Worm (Caenorhabditis elegans): Measurements from ENCODE around the gene ZK1098.11.

The ZK1098.11 gene

ce11 chrIII:9556300-9556699, at the start of gene ZK1098.11:
TSS of gene ZK1098.11 (plus strand) at chrIII:9556600.
- TF ChIP-seq mab-5 (tag; optimal IDR thresholded peaks at IDR 0.05) (no peak), unc-39 (tag; optimal IDR thresholded peaks at IDR 0.05) (no peak), nhr-28 (tag; optimal IDR thresholded peaks at IDR 0.05) (no peak), nhr-2 (tag; optimal IDR thresholded peaks at IDR 0.05) (no peak), lin-32 (GFP tag; optimal IDR thresholded peaks at IDR 0.05) (no peak), mls-2 (tag; optimal IDR thresholded peaks at IDR 0.05) (no peak), snpc-4 (tag; optimal IDR thresholded peaks at IDR 0.05) (no peak)

DNA sequence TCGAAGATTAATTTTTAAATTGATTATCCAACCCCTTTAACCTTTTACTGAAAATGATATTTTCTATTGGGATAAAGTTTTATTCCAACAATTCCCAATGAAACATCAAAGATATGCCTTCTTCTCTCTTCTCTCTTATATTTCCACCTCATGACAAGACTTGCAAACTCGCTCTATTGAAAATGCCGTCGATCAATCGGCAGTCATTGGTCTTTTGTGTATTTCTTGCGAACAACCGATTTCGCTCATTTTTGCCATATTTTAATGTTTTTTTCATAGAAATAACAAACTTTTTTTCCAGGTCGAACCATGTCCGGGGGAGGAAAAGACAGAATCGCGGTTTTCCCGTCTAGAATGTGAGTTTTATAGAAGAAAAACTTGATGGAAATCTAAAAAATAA, 48.6 kb upstream of the ZK1098.11 start, which contains the start of gene vha-14:
vha-14 (plus strand) TSS at position 302 of the 400 bp plus-strand sequence.
- TF ChIP-seq nhr-237 (tag; optimal IDR thresholded peaks at IDR 0.05) (peak; percentile 19), elt-1 (tag; optimal IDR thresholded peaks at IDR 0.05; ENCODE audit: borderline replicate concordance, insufficient read depth) (no peak), M03D4.4 (tag; optimal IDR thresholded peaks at IDR 0.05) (no peak), ztf-11 (tag; optimal IDR thresholded peaks at IDR 0.05) (no peak), ceh-39 (tag; optimal IDR thresholded peaks at IDR 0.05) (no peak), tbx-8 (GFP tag; optimal IDR thresholded peaks at IDR 0.05) (no peak), ces-1 (GFP tag; optimal IDR thresholded peaks at IDR 0.05) (peak; percentile 6), nhr-12 (tag; optimal IDR thresholded peaks at IDR 0.05) (no peak), blmp-1 (tag; optimal IDR thresholded peaks at IDR 0.05) (no peak), hlh-1 (tag; optimal IDR thresholded peaks at IDR 0.05) (no peak), zip-8 (tag; optimal IDR thresholded peaks at IDR 0.05) (no peak), unc-120 (tag; optimal IDR thresholded peaks at IDR 0.05; ENCODE audit: poor library complexity, severe bottlenecking) (no peak), unc-39 (tag; optimal IDR thresholded peaks at IDR 0.05) (no peak), cnd-1 (tag; optimal IDR thresholded peaks at IDR 0.05) (no peak), lin-13 (tag; optimal IDR thresholded peaks at IDR 0.05) (no peak), unc-62 (GFP tag; optimal IDR thresholded peaks at IDR 0.05) (peak; percentile 38), ham-2 (GFP tag; optimal IDR thresholded peaks at IDR 0.05) (no peak), pha-4 (tag; optimal IDR thresholded peaks at IDR 0.05) (no peak), snpc-4 (tag; optimal IDR thresholded peaks at IDR 0.05) (no peak), bed-3 (GFP tag; optimal IDR thresholded peaks at IDR 0.05) (no peak), mab-5 (tag; optimal IDR thresholded peaks at IDR 0.05) (no peak), nhr-76 (tag; optimal IDR thresholded peaks at IDR 0.05) (no peak), nhr-28 (tag; optimal IDR thresholded peaks at IDR 0.05) (no peak), lsy-2 (tag; optimal IDR thresholded peaks at IDR 0.05) (peak; percentile 38), mls-2 (tag; optimal IDR thresholded peaks at IDR 0.05) (no peak), sptf-1 (tag; optimal IDR thresholded peaks at IDR 0.05) (no peak), mep-1 (tag; optimal IDR thresholded peaks at IDR 0.05) (peak; percentile 71), lin-32 (GFP tag; optimal IDR thresholded peaks at IDR 0.05) (no peak), sem-2 (GFP tag; optimal IDR thresholded peaks at IDR 0.05) (no peak), elt-3 (tag; optimal IDR thresholded peaks at IDR 0.05) (no peak), ceh-43 (GFP tag; optimal IDR thresholded peaks at IDR 0.05) (no peak), ceh-83 (GFP tag; optimal IDR thresholded peaks at IDR 0.05) (no peak)

DNA sequence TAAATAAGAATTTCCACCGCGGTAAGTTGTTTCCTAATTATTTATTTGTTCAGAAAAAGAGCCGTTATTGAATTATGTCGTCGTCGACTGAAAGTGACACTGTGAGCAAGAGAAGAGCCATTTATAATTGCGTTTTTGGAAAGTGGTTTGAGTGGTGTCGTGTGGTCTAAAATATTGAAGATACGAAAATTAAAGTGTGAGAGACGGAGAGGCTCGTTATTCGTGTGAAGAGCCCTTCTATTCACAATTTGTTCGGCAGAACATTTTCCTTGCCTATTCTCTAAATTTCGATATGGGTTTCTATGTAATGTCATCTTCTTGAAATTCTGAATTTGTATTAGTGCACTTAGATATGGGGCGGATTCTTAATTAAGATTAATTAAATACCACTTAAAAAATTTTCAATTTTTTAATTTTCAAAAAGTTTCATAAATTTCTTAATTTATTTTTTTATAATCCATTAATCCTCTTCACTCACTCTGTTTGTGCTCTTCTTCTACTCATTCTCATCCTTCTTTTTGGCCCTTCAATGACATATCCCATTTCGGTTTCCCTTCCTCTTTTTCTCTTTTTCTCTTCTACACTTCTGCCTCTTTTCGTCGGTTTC, 46.5 kb upstream of the ZK1098.11 start:
- TF ChIP-seq unc-120 (tag; optimal IDR thresholded peaks at IDR 0.05; ENCODE audit: poor library complexity, severe bottlenecking): peak; percentile 23
- no peak for TF ChIP-seq tbx-8 (GFP tag; optimal IDR thresholded peaks at IDR 0.05)
- TF ChIP-seq nhr-28 (tag; optimal IDR thresholded peaks at IDR 0.05): no peak
- no peak for TF ChIP-seq elt-3 (tag; optimal IDR thresholded peaks at IDR 0.05)
- no peak for TF ChIP-seq elt-1 (tag; optimal IDR thresholded peaks at IDR 0.05; ENCODE audit: borderline replicate concordance, insufficient read depth)
- TF ChIP-seq ceh-43 (GFP tag; optimal IDR thresholded peaks at IDR 0.05): no peak
- TF ChIP-seq bed-3 (GFP tag; optimal IDR thresholded peaks at IDR 0.05): no peak
- no peak for TF ChIP-seq drap-1 (GFP tag; optimal IDR thresholded peaks at IDR 0.05)
- peak; percentile 45 for TF ChIP-seq unc-62 (GFP tag; optimal IDR thresholded peaks at IDR 0.05)
- TF ChIP-seq cnd-1 (tag; optimal IDR thresholded peaks at IDR 0.05): no peak
- peak; percentile 94 for TF ChIP-seq ces-1 (GFP tag; optimal IDR thresholded peaks at IDR 0.05)
- TF ChIP-seq lsy-2 (tag; optimal IDR thresholded peaks at IDR 0.05): no peak
- TF ChIP-seq unc-39 (tag; optimal IDR thresholded peaks at IDR 0.05): no peak
- TF ChIP-seq pha-4 (tag; optimal IDR thresholded peaks at IDR 0.05): no peak
- TF ChIP-seq M03D4.4 (tag; optimal IDR thresholded peaks at IDR 0.05): no peak
- TF ChIP-seq lin-32 (GFP tag; optimal IDR thresholded peaks at IDR 0.05): no peak
- no peak for TF ChIP-seq blmp-1 (tag; optimal IDR thresholded peaks at IDR 0.05)
- no peak for TF ChIP-seq ceh-83 (GFP tag; optimal IDR thresholded peaks at IDR 0.05)
- no peak for TF ChIP-seq nhr-12 (tag; optimal IDR thresholded peaks at IDR 0.05)
- TF ChIP-seq lin-13 (tag; optimal IDR thresholded peaks at IDR 0.05): no peak
- TF ChIP-seq flh-1 (GFP tag; optimal IDR thresholded peaks at IDR 0.05): no peak
- TF ChIP-seq ceh-39 (tag; optimal IDR thresholded peaks at IDR 0.05): no peak
- no peak for TF ChIP-seq nhr-76 (tag; optimal IDR thresholded peaks at IDR 0.05)
- TF ChIP-seq nhr-237 (tag; optimal IDR thresholded peaks at IDR 0.05): no peak
- TF ChIP-seq snpc-4 (tag; optimal IDR thresholded peaks at IDR 0.05): no peak
- no peak for TF ChIP-seq sem-2 (GFP tag; optimal IDR thresholded peaks at IDR 0.05)
